Fruit fly (Drosophila melanogaster) whole organism, embryonic: ENCODE results near the gene retinin.

Experiments used
- Antp ChIP-seq: fragments of 200-800 bp; sonication (Bioruptor generic); optimal IDR thresholded peaks from 3 replicates; lab custom pipeline; 2016; ENCODE audit warnings: missing biosample characterization, missing genetic modification characterization
- Bteb2 ChIP-seq: fragments of 200-800 bp; sonication (Bioruptor generic); optimal IDR thresholded peaks from 2 replicates; lab custom pipeline; 2016; ENCODE audit warnings: missing biosample characterization, missing genetic modification characterization
- CG13287 ChIP-seq: fragments of 200-800 bp; sonication (Bioruptor generic); IDR thresholded peaks from 2 replicates; pipeline ENCODE4 v1.3.6; 2022; ENCODE audit warnings: missing biosample characterization, missing genetic modification characterization; ENCODE audit not compliant: partially characterized antibody
- CG17359 ChIP-seq: fragments of 200-800 bp; sonication (Bioruptor generic); optimal IDR thresholded peaks from 3 replicates; lab custom pipeline; 2018; ENCODE audit warnings: missing biosample characterization, mild to moderate bottlenecking, missing genetic modification characterization, moderate library complexity
- CG17802 ChIP-seq: fragments of 200-800 bp; sonication (Bioruptor generic); optimal IDR thresholded peaks from 2 replicates; lab custom pipeline; 2018; ENCODE audit warnings: missing biosample characterization, mild to moderate bottlenecking, missing genetic modification characterization, moderate library complexity
- CG18476 ChIP-seq: fragments of 200-800 bp; sonication (Bioruptor generic); optimal IDR thresholded peaks from 2 replicates; lab custom pipeline; 2016; ENCODE audit warnings: missing biosample characterization, mild to moderate bottlenecking, missing genetic modification characterization
- CG3281 ChIP-seq: fragments of 200-800 bp; sonication (Bioruptor generic); optimal IDR thresholded peaks from 3 replicates; lab custom pipeline; 2017; ENCODE audit warnings: missing biosample characterization, mild to moderate bottlenecking, missing genetic modification characterization
- CG34376 ChIP-seq: fragments of 200-800 bp; sonication (Bioruptor generic); optimal IDR thresholded peaks from 2 replicates; lab custom pipeline; 2018; ENCODE audit warnings: missing biosample characterization, mild to moderate bottlenecking, missing genetic modification characterization
- CG42726 ChIP-seq: fragments of 200-800 bp; sonication (Bioruptor generic); IDR thresholded peaks from 2 replicates; pipeline ENCODE4 v1.3.6; 2022; ENCODE audit warnings: missing biosample characterization, missing genetic modification characterization; ENCODE audit not compliant: partially characterized antibody
- CG4617 ChIP-seq: fragments of 200-800 bp; sonication (Bioruptor generic); optimal IDR thresholded peaks from 3 replicates; lab custom pipeline; 2016; ENCODE audit warnings: missing biosample characterization, missing genetic modification characterization, borderline replicate concordance
- CG7271 ChIP-seq: fragments of 200-800 bp; sonication (Bioruptor generic); optimal IDR thresholded peaks from 2 replicates; lab custom pipeline; 2018; ENCODE audit warnings: missing biosample characterization, mild to moderate bottlenecking, missing genetic modification characterization, moderate library complexity
- CG7745 ChIP-seq: fragments of 200-800 bp; sonication (Bioruptor generic); optimal IDR thresholded peaks from 2 replicates; lab custom pipeline; 2018; ENCODE audit warnings: missing biosample characterization, mild to moderate bottlenecking, missing genetic modification characterization, moderate library complexity
- CG9797 ChIP-seq: fragments of 200-800 bp; sonication (Bioruptor generic); optimal IDR thresholded peaks from 3 replicates; lab custom pipeline; 2018; ENCODE audit warnings: missing biosample characterization, mild to moderate bottlenecking, missing genetic modification characterization
- CG9932 ChIP-seq: fragments of 200-800 bp; sonication (Bioruptor generic); IDR thresholded peaks from 2 replicates; pipeline ENCODE4 v1.3.6; 2022; ENCODE audit warnings: missing biosample characterization, missing genetic modification characterization
- Dbx ChIP-seq: fragments of 200-800 bp; sonication (Bioruptor generic); IDR thresholded peaks from 3 replicates; pipeline ENCODE4 v1.3.6; 2022; ENCODE audit warnings: missing biosample characterization, missing genetic modification characterization
- Fer2 ChIP-seq: fragments of 200-800 bp; sonication (Bioruptor generic); optimal IDR thresholded peaks from 2 replicates; lab custom pipeline; 2018; ENCODE audit warnings: missing biosample characterization, mild to moderate bottlenecking, missing genetic modification characterization, moderate library complexity
- Fer3 ChIP-seq: fragments of 200-800 bp; sonication (Bioruptor generic); optimal IDR thresholded peaks from 2 replicates; lab custom pipeline; 2018; ENCODE audit warnings: missing biosample characterization, mild to moderate bottlenecking, missing genetic modification characterization, moderate library complexity
- Hand ChIP-seq: fragments of 200-800 bp; sonication (Bioruptor generic); optimal IDR thresholded peaks from 2 replicates; lab custom pipeline; 2017; ENCODE audit warnings: mild to moderate bottlenecking, missing biosample characterization, missing genetic modification reagents, missing genetic modification characterization
- Hr51 ChIP-seq, 2 experiments: fragments of 200-800 bp; sonication (Bioruptor generic); optimal IDR thresholded peaks; 2 replicates in 1 of 2; 3 replicates in 1 of 2; lab custom pipeline; 2016 to 2018; ENCODE audit warnings: missing biosample characterization in 2 of 2, missing genetic modification characterization in 2 of 2, mild to moderate bottlenecking in 1 of 2, moderate library complexity in 1 of 2
- Meics ChIP-seq: fragments of 200-800 bp; sonication (Bioruptor generic); optimal IDR thresholded peaks from 2 replicates; lab custom pipeline; 2017; ENCODE audit warnings: missing biosample characterization, mild to moderate bottlenecking, missing genetic modification characterization
- NC2α ChIP-seq: fragments of 200-800 bp; sonication (Bioruptor generic); optimal IDR thresholded peaks from 2 replicates; lab custom pipeline; 2016; ENCODE audit warnings: missing biosample characterization, missing genetic modification characterization
- Nf-YA ChIP-seq: fragments of 200-800 bp; sonication (Bioruptor generic); IDR thresholded peaks from 2 replicates; pipeline ENCODE4 v1.3.6; 2022; ENCODE audit warnings: missing biosample characterization, missing genetic modification characterization
- Optix ChIP-seq: fragments of 200-800 bp; sonication (Bioruptor generic); IDR thresholded peaks from 3 replicates; pipeline ENCODE4 v1.3.6; 2022; ENCODE audit warnings: missing biosample characterization, missing genetic modification characterization
- Ptx1 ChIP-seq: fragments of 200-800 bp; sonication (Bioruptor generic); IDR thresholded peaks from 2 replicates; pipeline ENCODE4 v1.3.6; 2022; ENCODE audit warnings: missing biosample characterization, missing genetic modification characterization
- Rfx ChIP-seq: fragments of 200-800 bp; sonication (Bioruptor generic); IDR thresholded peaks from 2 replicates; pipeline ENCODE4 v1.3.6; 2022; ENCODE audit warnings: missing biosample characterization, missing genetic modification characterization
- Sox102F ChIP-seq: fragments of 200-800 bp; sonication (Bioruptor generic); optimal IDR thresholded peaks from 2 replicates; lab custom pipeline; 2018; ENCODE audit warnings: missing biosample characterization, mild to moderate bottlenecking, missing genetic modification characterization, moderate library complexity
- YL-1 ChIP-seq: fragments of 200-800 bp; sonication (Bioruptor generic); optimal IDR thresholded peaks from 3 replicates; lab custom pipeline; 2017; ENCODE audit warnings: missing biosample characterization, mild to moderate bottlenecking, missing genetic modification characterization
- btn ChIP-seq: fragments of 200-800 bp; sonication (Bioruptor generic); optimal IDR thresholded peaks from 2 replicates; lab custom pipeline; 2016; ENCODE audit warnings: missing biosample characterization, missing genetic modification characterization
- crc ChIP-seq: fragments of 200-800 bp; sonication (Bioruptor generic); optimal IDR thresholded peaks from 2 replicates; lab custom pipeline; 2016; ENCODE audit warnings: missing biosample characterization, missing genetic modification characterization
- crol ChIP-seq: fragments of 200-800 bp; sonication (Bioruptor generic); IDR thresholded peaks from 2 replicates; pipeline ENCODE4 v1.3.6; 2022; ENCODE audit warnings: missing biosample characterization, missing genetic modification characterization
- dpn ChIP-seq, 2 experiments: fragments of 200-800 bp; sonication (Bioruptor generic); optimal IDR thresholded peaks; 3 replicates each; lab custom pipeline; 2016; ENCODE audit warnings: missing biosample characterization in 2 of 2, missing genetic modification characterization in 2 of 2
- ems ChIP-seq: fragments of 200-800 bp; sonication (Bioruptor generic); optimal IDR thresholded peaks from 3 replicates; lab custom pipeline; 2016; ENCODE audit warnings: missing biosample characterization, missing genetic modification characterization
- fd102C ChIP-seq: fragments of 200-800 bp; sonication (Bioruptor generic); optimal IDR thresholded peaks from 2 replicates; lab custom pipeline; 2018; ENCODE audit warnings: missing biosample characterization, mild to moderate bottlenecking, missing genetic modification characterization, moderate library complexity
- fd64A ChIP-seq: fragments of 200-800 bp; sonication (Bioruptor generic); optimal IDR thresholded peaks from 3 replicates; lab custom pipeline; 2018; ENCODE audit warnings: missing biosample characterization, mild to moderate bottlenecking, missing genetic modification characterization
- fru ChIP-seq: fragments of >200 bp; optimal IDR thresholded peaks from 2 replicates; lab custom pipeline; 2017
- fu2 ChIP-seq: fragments of 200-800 bp; sonication (Bioruptor generic); optimal IDR thresholded peaks from 2 replicates; lab custom pipeline; 2016; ENCODE audit warnings: missing biosample characterization, missing genetic modification characterization
- lab ChIP-seq: fragments of 200-800 bp; sonication (Bioruptor generic); optimal IDR thresholded peaks from 3 replicates; lab custom pipeline; 2017; ENCODE audit warnings: missing biosample characterization, missing genetic modification characterization, mild to moderate bottlenecking, moderate library complexity, missing genetic modification reagents
- lbe ChIP-seq: fragments of 200-800 bp; sonication (Bioruptor generic); optimal IDR thresholded peaks from 2 replicates; lab custom pipeline; 2016; ENCODE audit warnings: missing biosample characterization, mild to moderate bottlenecking, missing genetic modification characterization
- luna ChIP-seq: fragments of 200-800 bp; sonication (Bioruptor generic); optimal IDR thresholded peaks from 2 replicates; lab custom pipeline; 2016; ENCODE audit warnings: missing biosample characterization, missing genetic modification characterization
- org-1 ChIP-seq: fragments of 200-800 bp; sonication (Bioruptor generic); optimal IDR thresholded peaks from 2 replicates; lab custom pipeline; 2017; ENCODE audit warnings: missing biosample characterization, missing genetic modification characterization
- sc ChIP-seq, 3 experiments: fragments of >200 bp in 2 of 3; fragments of 200-800 bp in 1 of 3; sonication (Bioruptor generic) in 1 of 3; optimal IDR thresholded peaks; 2 replicates in 2 of 3; 3 replicates in 1 of 3; lab custom pipeline; 2017; ENCODE audit warnings: mild to moderate bottlenecking in 1 of 3, missing biosample characterization in 1 of 3, missing genetic modification characterization in 1 of 3, missing genetic modification reagents in 1 of 3
- sob ChIP-seq: fragments of 200-800 bp; sonication (Bioruptor generic); IDR thresholded peaks from 2 replicates; pipeline ENCODE4 v1.3.6; 2022; ENCODE audit warnings: missing biosample characterization, missing genetic modification characterization
- sqz ChIP-seq: fragments of 200-800 bp; sonication (Bioruptor generic); optimal IDR thresholded peaks from 3 replicates; lab custom pipeline; 2018; ENCODE audit warnings: missing biosample characterization, mild to moderate bottlenecking, missing genetic modification characterization
- sug ChIP-seq: fragments of 200-800 bp; optimal IDR thresholded peaks from 2 replicates; lab custom pipeline; 2019; ENCODE audit warnings: missing biosample characterization, mild to moderate bottlenecking, missing genetic modification characterization, moderate library complexity
- tio ChIP-seq: fragments of 200-800 bp; sonication (Bioruptor generic); optimal IDR thresholded peaks from 2 replicates; lab custom pipeline; 2017; ENCODE audit warnings: missing biosample characterization, missing genetic modification characterization, inconsistent platforms
- trem ChIP-seq: fragments of 200-800 bp; optimal IDR thresholded peaks from 3 replicates; lab custom pipeline; 2019; ENCODE audit warnings: missing biosample characterization, mild to moderate bottlenecking, missing genetic modification characterization, moderate library complexity
- trh ChIP-seq: fragments of 200-800 bp; sonication (Bioruptor generic); optimal IDR thresholded peaks from 2 replicates; lab custom pipeline; 2016; ENCODE audit warnings: missing biosample characterization, missing genetic modification characterization
- twi ChIP-seq: fragments of 200-800 bp; optimal IDR thresholded peaks from 2 replicates; lab custom pipeline; 2019; ENCODE audit warnings: missing biosample characterization, mild to moderate bottlenecking, missing genetic modification characterization, moderate library complexity
- unpg ChIP-seq: fragments of 200-800 bp; sonication (Bioruptor generic); optimal IDR thresholded peaks from 3 replicates; lab custom pipeline; 2018; ENCODE audit warnings: missing biosample characterization, mild to moderate bottlenecking, missing genetic modification characterization, moderate library complexity
- wdn ChIP-seq: fragments of 200-800 bp; sonication (Bioruptor generic); IDR thresholded peaks from 2 replicates; pipeline ENCODE4 v1.3.6; 2022; ENCODE audit warnings: missing biosample characterization, missing genetic modification characterization
- wor ChIP-seq: fragments of 200-800 bp; sonication (Bioruptor generic); IDR thresholded peaks from 2 replicates; pipeline ENCODE4 v1.3.6; 2022; ENCODE audit warnings: missing biosample characterization, missing genetic modification characterization

Gene retinin

DNA sequence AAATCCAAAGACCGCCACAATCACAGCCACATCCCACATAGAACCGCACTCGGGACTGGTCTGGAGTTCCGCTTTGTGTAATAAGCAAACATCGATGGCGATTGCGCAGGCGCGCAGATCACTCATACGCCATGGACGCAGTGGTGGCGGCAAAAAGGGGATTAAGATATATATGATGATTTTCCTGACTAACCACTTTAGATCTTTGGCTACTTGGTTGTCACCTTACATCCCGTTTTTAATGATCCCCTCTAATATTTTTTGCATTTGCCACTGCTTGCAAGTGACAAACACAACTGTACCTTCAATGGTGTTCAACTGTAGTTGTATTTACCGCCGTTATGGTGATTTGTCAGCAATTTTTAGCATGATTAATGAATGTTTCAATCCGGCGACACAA, 21.8 kb upstream of the retinin start (continued):
- peak; percentile 46; the same call in 1 of the 2 replicates for TF ChIP-seq sob (GFP tag; lab: Robert Waterston, UW)
- TF ChIP-seq ems: no peak
- no peak for TF ChIP-seq tio (GFP tag; lab: Kevin White, UChicago)
- TF ChIP-seq Meics: peak; percentile 30
- no peak for TF ChIP-seq sug (tag; lab: Kevin White, UChicago)
- TF ChIP-seq Fer3: peak; percentile 2
- TF ChIP-seq fru (lab: Kevin White, UChicago): no peak
- no peak for TF ChIP-seq twi
- TF ChIP-seq fd102C: no peak
- TF ChIP-seq CG9932 (GFP tag; lab: Robert Waterston, UW): peak; percentile 75
- TF ChIP-seq Rfx (GFP tag; lab: Robert Waterston, UW): peak; percentile 71
- TF ChIP-seq CG7745: no peak
- no peak for TF ChIP-seq sc (optimal IDR thresholded peaks at IDR 0.05; lab: Kevin White, UChicago)
- TF ChIP-seq sc (GFP tag; optimal IDR thresholded peaks at IDR 0.05; lab: Kevin White, UChicago): no peak
- TF ChIP-seq org-1 (GFP tag; lab: Kevin White, UChicago): peak; percentile 37
- no peak for TF ChIP-seq luna (GFP tag; lab: Kevin White, UChicago)
- TF ChIP-seq CG3281 (GFP tag; lab: Kevin White, UChicago): peak; percentile 27
- peak; percentile 64 for TF ChIP-seq Dbx (GFP tag; lab: Robert Waterston, UW)
- no peak for TF ChIP-seq CG34376 (GFP tag; lab: Kevin White, UChicago)
- no peak for TF ChIP-seq Fer2 (tag; lab: Kevin White, UChicago)
- no peak for TF ChIP-seq fu2 (GFP tag; lab: Kevin White, UChicago)
- no peak for TF ChIP-seq dpn (GFP tag; optimal IDR thresholded peaks at IDR 0.05; lab: Kevin White, UChicago)
- TF ChIP-seq CG4617 (GFP tag; lab: Kevin White, UChicago): no peak
- no peak for TF ChIP-seq CG17802 (tag; lab: Kevin White, UChicago)
- TF ChIP-seq CG7271: no peak
- TF ChIP-seq NC2α (GFP tag; lab: Kevin White, UChicago): no peak
- no peak for TF ChIP-seq Hand (GFP tag; lab: Kevin White, UChicago)
- peak; percentile 20 for TF ChIP-seq unpg (GFP tag; lab: Kevin White, UChicago)
- TF ChIP-seq CG13287 (GFP tag; lab: Robert Waterston, UW): no peak
- no peak for TF ChIP-seq YL-1 (GFP tag; lab: Kevin White, UChicago)
- 0 out of 2 replicates have a peak, but pooled peaks have one; percentile 13 for TF ChIP-seq Ptx1
- no peak for TF ChIP-seq Nf-YA
- no peak for TF ChIP-seq crc (GFP tag; lab: Kevin White, UChicago)
- TF ChIP-seq btn (GFP tag; lab: Kevin White, UChicago): no peak
- no peak for TF ChIP-seq Optix (GFP tag; lab: Robert Waterston, UW)
- TF ChIP-seq CG17359: no peak
- TF ChIP-seq lbe (GFP tag; lab: Kevin White, UChicago): no peak
- no peak for TF ChIP-seq Sox102F (GFP tag; lab: Kevin White, UChicago)
- no peak for TF ChIP-seq wor (GFP tag; lab: Robert Waterston, UW)
- no peak for TF ChIP-seq CG18476
- TF ChIP-seq wdn (GFP tag; lab: Robert Waterston, UW): peak; percentile 53; the same call in 1 of the 2 replicates
- TF ChIP-seq CG9797 (GFP tag; lab: Kevin White, UChicago): no peak
- no peak for TF ChIP-seq Bteb2 (GFP tag; lab: Kevin White, UChicago)
- no peak for TF ChIP-seq CG42726
- no peak for TF ChIP-seq Hr51 (GFP tag; optimal IDR thresholded peaks at IDR 0.05; lab: Kevin White, UChicago)
- TF ChIP-seq fd64A: no peak
- TF ChIP-seq Antp: peak; percentile 5
- no peak for TF ChIP-seq trh (GFP tag; lab: Kevin White, UChicago)
- no peak for TF ChIP-seq crol (GFP tag; lab: Robert Waterston, UW)
- TF ChIP-seq sqz (GFP tag; lab: Kevin White, UChicago): no peak
- peak; percentile 72 for TF ChIP-seq lab (GFP tag; lab: Kevin White, UChicago)
- no peak for TF ChIP-seq trem
